Worm (Caenorhabditis elegans): Measurements from ENCODE around the gene W03A5.2.

The W03A5.2 gene

ce11 chrIII:5448177-5448576 is 42.3 kb downstream of the W03A5.2 start, which contains the start of gene skpt-1 (continued):
- TF ChIP-seq nfya-2 (GFP tag; IDR thresholded peaks at IDR 0.05) (no peak), ceh-91 (GFP tag; IDR thresholded peaks at IDR 0.05) (peak; percentile 96), F39B2.1 (GFP tag; IDR thresholded peaks at IDR 0.05) (no peak), ztf-25 (GFP tag; IDR thresholded peaks at IDR 0.05) (no peak), snpc-1.3 (tag; optimal IDR thresholded peaks at IDR 0.05; ENCODE audit: insufficient read depth) (peak; percentile 1), B0035.1 (tag; optimal IDR thresholded peaks at IDR 0.05) (no peak), rec-8 (tag; optimal IDR thresholded peaks at IDR 0.05) (no peak), hrde-1 (tag; optimal IDR thresholded peaks at IDR 0.05; ENCODE audit: borderline replicate concordance) (peak; percentile 54), B0336.3 (GFP tag; IDR thresholded peaks at IDR 0.05) (peak; percentile 88), madf-10 (tag; optimal IDR thresholded peaks at IDR 0.05) (no peak), egl-44 (GFP tag; IDR thresholded peaks at IDR 0.05) (no peak), T07F8.4 (tag; optimal IDR thresholded peaks at IDR 0.05) (no peak), F52B5.7 (tag; optimal IDR thresholded peaks at IDR 0.05) (no peak), ceh-58 (GFP tag; IDR thresholded peaks at IDR 0.05) (no peak), zim-3 (tag; optimal IDR thresholded peaks at IDR 0.05) (no peak), Y95B8A.8 (GFP tag; IDR thresholded peaks at IDR 0.05) (peak; percentile 91; the same call in 1 of the 2 replicates), let-607 (tag; optimal IDR thresholded peaks at IDR 0.05) (no peak), atf-7 (tag; optimal IDR thresholded peaks at IDR 0.05) (no peak), tbx-9 (tag; optimal IDR thresholded peaks at IDR 0.05; ENCODE audit: borderline replicate concordance) (no peak), snpc-1.1 (tag; optimal IDR thresholded peaks at IDR 0.05; ENCODE audit: insufficient read depth) (no peak), lin-54 (GFP tag; optimal IDR thresholded peaks at IDR 0.05) (peak; percentile 96), attf-3 (GFP tag; conservative IDR thresholded peaks at IDR 0.05) (peak; percentile 45; the same call in 1 of the 2 replicates), efl-1 (GFP tag; optimal IDR thresholded peaks at IDR 0.05) (peak; percentile 99), snpc-4 (GFP tag; optimal IDR thresholded peaks at IDR 0.05) (peak; percentile 11), snpc-4 (tag; optimal IDR thresholded peaks at IDR 0.05) (peak in 2 of 4 experiments; percentile 40 to 62), let-526 (GFP tag; IDR thresholded peaks at IDR 0.05) (no peak), lsy-27 (tag; optimal IDR thresholded peaks at IDR 0.05; ENCODE audit: borderline replicate concordance, insufficient read depth) (no peak), ztf-3 (GFP tag; optimal IDR thresholded peaks at IDR 0.05) (no peak), F49E8.2 (tag; optimal IDR thresholded peaks at IDR 0.05; ENCODE audit: insufficient read depth) (peak; percentile 85), sea-2 (GFP tag; IDR thresholded peaks at IDR 0.05) (no peak), hsf-1 (GFP tag; IDR thresholded peaks at IDR 0.05) (peak; percentile 86), Y67H2A.10 (GFP tag; conservative IDR thresholded peaks at IDR 0.05) (0 out of 2 replicates have a peak, but pooled peaks have one; percentile 26), ceh-100 (GFP tag; IDR thresholded peaks at IDR 0.05) (peak; percentile 63; the same call in 1 of the 2 replicates), hlh-12 (tag; optimal IDR thresholded peaks at IDR 0.05) (no peak), akir-1 (GFP tag; optimal IDR thresholded peaks at IDR 0.05) (no peak), ekl-4 (GFP tag; IDR thresholded peaks at IDR 0.05) (peak; percentile 90), aptf-2 (GFP tag; conservative IDR thresholded peaks at IDR 0.05) (no peak), mes-4 (tag; optimal IDR thresholded peaks at IDR 0.05) (no peak), F23B12.7 (tag; optimal IDR thresholded peaks at IDR 0.05; ENCODE audit: insufficient read depth) (no peak), lir-1 (GFP tag; conservative IDR thresholded peaks at IDR 0.05) (peak; percentile 76; the same call in 1 of the 2 replicates), D2030.7 (GFP tag; IDR thresholded peaks at IDR 0.05) (peak; percentile 97), ama-1 (optimal IDR thresholded peaks at IDR 0.05) (no peak), ama-1 (GFP tag; optimal IDR thresholded peaks at IDR 0.05) (no peak), B0261.1 (tag; optimal IDR thresholded peaks at IDR 0.05) (no peak), nhr-27 (tag; optimal IDR thresholded peaks at IDR 0.05) (no peak), ceh-79 (tag; optimal IDR thresholded peaks at IDR 0.05) (no peak), Y56A3A.18 (GFP tag; IDR thresholded peaks at IDR 0.05) (no peak)
